Fruit fly (Drosophila melanogaster): Measurements from ENCODE around the gene Pgant5.

Pgant5 gene

DNA sequence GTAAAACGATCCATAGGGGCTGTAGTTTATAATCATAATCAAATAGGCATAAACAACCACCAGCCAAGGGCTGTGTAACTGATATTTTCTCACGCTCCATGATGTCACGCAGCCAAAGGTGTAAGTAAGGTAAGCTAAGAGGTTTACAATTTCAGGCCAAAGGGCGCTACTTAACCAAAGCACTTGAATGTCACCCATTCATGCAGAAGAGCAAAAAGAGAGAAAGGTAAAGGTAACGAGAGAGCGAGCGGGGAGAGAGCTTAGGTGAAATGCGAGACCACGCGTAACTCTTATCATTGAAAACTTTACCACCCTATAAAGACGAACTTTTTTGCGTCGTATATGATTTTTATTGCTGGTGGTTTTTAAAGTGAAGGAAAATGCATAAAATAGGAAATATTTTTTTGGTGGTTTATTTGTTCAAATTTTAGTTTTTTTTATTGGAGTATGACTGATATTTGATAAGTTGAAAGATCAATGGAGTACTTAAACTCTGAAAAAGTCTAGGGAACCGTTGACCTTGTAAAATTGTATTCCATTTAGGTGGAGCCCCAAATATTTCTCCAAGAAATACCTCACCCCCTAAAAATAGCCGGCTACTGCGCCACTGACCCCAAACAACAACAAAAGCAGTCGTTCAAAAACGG, 14.4 kb upstream of the Pgant5 start (continued):
- TF ChIP-seq CG17359 (tag; optimal IDR thresholded peaks at IDR 0.05) (peak; percentile 89), vnd (GFP tag; IDR thresholded peaks at IDR 0.05; ENCODE audit: partially characterized antibody) (no peak), hkb (optimal IDR thresholded peaks at IDR 0.05) (no peak), hkb (GFP tag; IDR thresholded peaks at IDR 0.05) (peak; percentile 93), CG15479 (GFP tag; optimal IDR thresholded peaks at IDR 0.05) (no peak), lbe (GFP tag; optimal IDR thresholded peaks at IDR 0.05) (peak; percentile 92), CG11560 (tag; IDR thresholded peaks at IDR 0.05) (peak; percentile 90), zen2 (GFP tag; IDR thresholded peaks at IDR 0.05; ENCODE audit: partially characterized antibody) (no peak), mirr (GFP tag; optimal IDR thresholded peaks at IDR 0.05) (no peak), Awh (GFP tag; IDR thresholded peaks at IDR 0.05) (peak; percentile 93), fd3F (GFP tag; optimal IDR thresholded peaks at IDR 0.05) (peak; percentile 93), Eip74EF (GFP tag; optimal IDR thresholded peaks at IDR 0.05) (peak in 1 of 2 experiments; percentile 91), inv (GFP tag; IDR thresholded peaks at IDR 0.05; ENCODE audit: partially characterized antibody) (no peak), fd102C (GFP tag; optimal IDR thresholded peaks at IDR 0.05) (no peak), sqz (GFP tag; optimal IDR thresholded peaks at IDR 0.05) (peak; percentile 69), dysf (GFP tag; IDR thresholded peaks at IDR 0.05) (peak; percentile 97), ftz-f1 (GFP tag; optimal IDR thresholded peaks at IDR 0.05) (peak; percentile 77), slp2 (GFP tag; optimal IDR thresholded peaks at IDR 0.05) (peak; percentile 99), ttk (GFP tag; IDR thresholded peaks at IDR 0.05) (peak; percentile 93), CG18599 (GFP tag; optimal IDR thresholded peaks at IDR 0.05) (peak; percentile 98), tll (GFP tag; optimal IDR thresholded peaks at IDR 0.05) (no peak), Taf1 (GFP tag; IDR thresholded peaks at IDR 0.05) (peak; percentile 92), pan (optimal IDR thresholded peaks at IDR 0.05) (no peak), pan (GFP tag; optimal IDR thresholded peaks at IDR 0.05 in 1 of 2, IDR thresholded peaks at IDR 0.05 in 1 of 2) (peak in 1 of 2 experiments; percentile 96), CG15601 (tag; optimal IDR thresholded peaks at IDR 0.05) (peak; percentile 82), dm (GFP tag; optimal IDR thresholded peaks at IDR 0.05) (peak; percentile 93), bsh (GFP tag; optimal IDR thresholded peaks at IDR 0.05) (peak; percentile 67 to 88), Myb (GFP tag; optimal IDR thresholded peaks at IDR 0.05) (peak; percentile 92), CG4328 (GFP tag; optimal IDR thresholded peaks at IDR 0.05) (peak; percentile 85), CG11085 (GFP tag; IDR thresholded peaks at IDR 0.05) (peak; percentile 91), CG30020 (tag; optimal IDR thresholded peaks at IDR 0.05) (peak; percentile 76), Lhr (GFP tag; optimal IDR thresholded peaks at IDR 0.05) (peak; percentile 71), HmgZ (tag; optimal IDR thresholded peaks at IDR 0.05) (peak; percentile 94), NC2β (GFP tag; optimal IDR thresholded peaks at IDR 0.05) (peak; percentile 92), pnt (GFP tag; optimal IDR thresholded peaks at IDR 0.05) (peak; percentile 98), croc (GFP tag; conservative IDR thresholded peaks at IDR 0.05) (peak; percentile 87), chn (GFP tag; optimal IDR thresholded peaks at IDR 0.05) (peak; percentile 97), gsb-n (tag; optimal IDR thresholded peaks at IDR 0.05) (peak; percentile 76), D19A (tag; optimal IDR thresholded peaks at IDR 0.05) (peak; percentile 89), Kr (GFP tag; optimal IDR thresholded peaks at IDR 0.05) (no peak), CG9215 (GFP tag; IDR thresholded peaks at IDR 0.05) (peak; percentile 97), ci (GFP tag; IDR thresholded peaks at IDR 0.05) (peak; percentile 93), Sry-δ (GFP tag; optimal IDR thresholded peaks at IDR 0.05) (peak; percentile 69), tgo (GFP tag; IDR thresholded peaks at IDR 0.05) (peak; percentile 95), salm (tag; optimal IDR thresholded peaks at IDR 0.05) (peak; percentile 87), H15 (GFP tag; IDR thresholded peaks at IDR 0.05) (peak; percentile 83), Drgx (GFP tag; IDR thresholded peaks at IDR 0.05) (peak; percentile 89), kay (GFP tag; optimal IDR thresholded peaks at IDR 0.05) (peak; percentile 97), Side (GFP tag; optimal IDR thresholded peaks at IDR 0.05) (peak; percentile 97), PHDP (tag; optimal IDR thresholded peaks at IDR 0.05) (peak; percentile 98)
